Worm (Caenorhabditis elegans) whole organism, L2 larva: ENCODE results near the gene C55A6.1.

Experiments used
- ZK546.5 ChIP-seq: sonication (generic microtip); optimal IDR thresholded peaks from 2 replicates; lab custom pipeline; 2017; ENCODE audit warnings: missing biosample characterization, missing genetic modification characterization
- aly-2 ChIP-seq: fragments of 150-350 bp; optimal IDR thresholded peaks from 2 replicates; lab custom pipeline; 2014; ENCODE audit warnings: missing biosample characterization, missing genetic modification characterization
- fos-1 ChIP-seq: fragments of 150-350 bp; optimal IDR thresholded peaks from 2 replicates; lab custom pipeline; 2014; ENCODE audit warnings: missing biosample characterization, missing genetic modification characterization
- lin-13 ChIP-seq: fragments of 150-350 bp; optimal IDR thresholded peaks from 2 replicates; lab custom pipeline; 2014; ENCODE audit warnings: missing biosample characterization, missing genetic modification reagents, missing genetic modification characterization
- sem-4 ChIP-seq: fragments of 150-350 bp; optimal IDR thresholded peaks from 2 replicates; lab custom pipeline; 2014; ENCODE audit warnings: missing biosample characterization, missing genetic modification reagents, missing genetic modification characterization
- unc-55 ChIP-seq: fragments of 150-350 bp; sonication (generic microtip); optimal IDR thresholded peaks from 3 replicates; lab custom pipeline; 2014; ENCODE audit warnings: missing biosample characterization, missing genetic modification reagents, missing genetic modification characterization
- zag-1 ChIP-seq: fragments of 150-350 bp; optimal IDR thresholded peaks from 2 replicates; lab custom pipeline; 2014; ENCODE audit warnings: missing biosample characterization, missing genetic modification characterization

- no peak for TF ChIP-seq aly-2 (tag; lab: Kevin White, UChicago)
- no peak for TF ChIP-seq zag-1 (tag; lab: Kevin White, UChicago)
- TF ChIP-seq ZK546.5 (tag; lab: Kevin White, UChicago) = no peak
- no peak for TF ChIP-seq lin-13 (GFP tag; lab: Kevin White, UChicago)
- TF ChIP-seq sem-4 (tag; lab: Kevin White, UChicago) = no peak
- TF ChIP-seq unc-55 (GFP tag; lab: Kevin White, UChicago) = no peak
- TF ChIP-seq fos-1 (tag; lab: Kevin White, UChicago) = no peak
Observed at ce11 chrV:11454917-11455316, 49.9 kb downstream of the C55A6.1 start.
